Worm (Caenorhabditis elegans) whole organism, mixed stage, embryonic: ENCODE measurements around the gene citk-1.

ENCODE experiments used
- blmp-1 ChIP-seq: fragments of 150-350 bp; optimal IDR thresholded peaks from 2 replicates; lab custom pipeline; 2014; ENCODE audit warnings: missing biosample characterization, missing genetic modification characterization
- drap-1 ChIP-seq: fragments of 200-800 bp; sonication (Bioruptor generic); optimal IDR thresholded peaks from 3 replicates; lab custom pipeline; 2018; ENCODE audit warnings: mild to moderate bottlenecking, missing genetic modification characterization, missing compliant biosample characterization
- nhr-237 ChIP-seq: fragments of 150-350 bp; optimal IDR thresholded peaks from 2 replicates; lab custom pipeline; 2014; ENCODE audit warnings: missing biosample characterization, missing genetic modification characterization
- snpc-4 ChIP-seq: fragments of 150-350 bp; optimal IDR thresholded peaks from 2 replicates; lab custom pipeline; 2014; ENCODE audit warnings: missing biosample characterization, missing genetic modification characterization
- unc-39 ChIP-seq: fragments of 150-350 bp; optimal IDR thresholded peaks from 2 replicates; lab custom pipeline; 2014; ENCODE audit warnings: missing biosample characterization, missing genetic modification characterization
- unc-62 ChIP-seq: fragments of 150-350 bp; optimal IDR thresholded peaks from 2 replicates; lab custom pipeline; 2014; ENCODE audit warnings: missing biosample characterization, missing genetic modification reagents, missing genetic modification characterization
- ztf-11 ChIP-seq: fragments of 150-350 bp; optimal IDR thresholded peaks from 2 replicates; lab custom pipeline; 2014; ENCODE audit warnings: missing biosample characterization, missing genetic modification characterization

- TF ChIP-seq drap-1: no peak
- no peak for TF ChIP-seq unc-39
- TF ChIP-seq snpc-4: no peak
- TF ChIP-seq nhr-237 (tag; lab: Kevin White, UChicago): peak; percentile 84
- peak; percentile 4 for TF ChIP-seq ztf-11 (tag; lab: Kevin White, UChicago)
- TF ChIP-seq blmp-1 (tag; lab: Kevin White, UChicago): no peak
- no peak for TF ChIP-seq unc-62
Measured at ce11 chrII:13872191-13872889, 36.4 kb upstream of the citk-1 start, which contains the start of the genes cup-14 and ndub-8.
